Fruit fly (Drosophila melanogaster): ENCODE data around the gene VhaAC39-2.

DNA sequence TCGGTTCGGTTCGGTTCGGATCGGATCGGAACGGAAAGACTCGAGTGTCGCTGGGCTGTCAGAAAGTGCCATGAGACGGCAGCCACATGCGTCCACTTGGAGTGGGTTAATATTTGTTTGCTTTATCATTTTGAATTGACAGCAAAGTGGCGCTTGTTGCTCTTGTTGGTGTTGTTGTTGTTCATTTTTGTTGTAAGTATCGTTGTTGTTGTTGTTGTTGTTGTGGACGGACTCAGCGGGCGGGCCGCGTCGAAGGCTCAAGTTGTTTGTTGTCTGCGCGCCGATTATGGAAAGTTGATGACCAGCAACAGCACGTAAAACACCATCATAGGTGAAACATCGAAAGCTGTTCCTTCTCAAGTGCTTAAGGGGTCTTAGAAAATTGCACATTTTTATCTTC, 12.1 kb downstream of the VhaAC39-2 start:
- TF ChIP-seq psq (optimal IDR thresholded peaks at IDR 0.05) (no peak), ttk (optimal IDR thresholded peaks at IDR 0.05) (no peak), h (optimal IDR thresholded peaks at IDR 0.05) (no peak), Sin3A (optimal IDR thresholded peaks at IDR 0.05) (no peak), Myc (optimal IDR thresholded peaks at IDR 0.05) (no peak)
